Fruit fly (Drosophila melanogaster) whole organism, adult: ENCODE measurements around the gene CG32845.

Experiments
- CG11617 ChIP-seq: fragments of 200-800 bp; sonication (Bioruptor generic); optimal IDR thresholded peaks from 2 replicates; lab custom pipeline; 2017; ENCODE audit warnings: mild to moderate bottlenecking, missing biosample characterization, missing genetic modification reagents, missing genetic modification characterization
- CG12768 ChIP-seq: fragments of 200-800 bp; sonication (Bioruptor generic); optimal IDR thresholded peaks from 2 replicates; lab custom pipeline; 2017; ENCODE audit warnings: missing biosample characterization, missing genetic modification characterization, mild to moderate bottlenecking, moderate library complexity, missing genetic modification reagents
- CG14711 ChIP-seq: fragments of 200-800 bp; sonication (Bioruptor generic); optimal IDR thresholded peaks from 2 replicates; lab custom pipeline; 2018; ENCODE audit warnings: missing biosample characterization, mild to moderate bottlenecking, missing genetic modification characterization, moderate library complexity
- CG1620 ChIP-seq: fragments of 200-800 bp; sonication (Bioruptor generic); optimal IDR thresholded peaks from 2 replicates; lab custom pipeline; 2016; ENCODE audit warnings: missing biosample characterization, missing genetic modification characterization
- CG33017 ChIP-seq: fragments of 200-800 bp; sonication (Bioruptor generic); optimal IDR thresholded peaks from 2 replicates; lab custom pipeline; 2018; ENCODE audit warnings: missing biosample characterization, mild to moderate bottlenecking, missing genetic modification characterization, moderate library complexity
- CG5204 ChIP-seq: fragments of 200-800 bp; sonication (Bioruptor generic); optimal IDR thresholded peaks from 2 replicates; lab custom pipeline; 2016; ENCODE audit warnings: missing biosample characterization, missing genetic modification characterization
- CG7045 ChIP-seq: fragments of 200-800 bp; sonication (Bioruptor generic); optimal IDR thresholded peaks from 2 replicates; lab custom pipeline; 2017; ENCODE audit warnings: missing biosample characterization, mild to moderate bottlenecking, missing genetic modification characterization
- CG7101 ChIP-seq: fragments of 200-800 bp; sonication (Bioruptor generic); optimal IDR thresholded peaks from 2 replicates; lab custom pipeline; 2018; ENCODE audit warnings: missing biosample characterization, mild to moderate bottlenecking, missing genetic modification characterization, moderate library complexity
- Clk ChIP-seq: fragments of 200-800 bp; sonication (Bioruptor generic); optimal IDR thresholded peaks from 2 replicates; lab custom pipeline; 2017; ENCODE audit warnings: missing biosample characterization, missing genetic modification characterization
- Crg-1 ChIP-seq: fragments of 200-800 bp; sonication (Bioruptor generic); optimal IDR thresholded peaks from 2 replicates; lab custom pipeline; 2016; ENCODE audit warnings: missing biosample characterization, missing genetic modification characterization
- Hr96 ChIP-seq: fragments of 200-800 bp; sonication (Bioruptor generic); optimal IDR thresholded peaks from 2 replicates; lab custom pipeline; 2016; ENCODE audit warnings: missing biosample characterization, missing genetic modification characterization
- Mnt ChIP-seq: fragments of 200-800 bp; sonication (Bioruptor generic); optimal IDR thresholded peaks from 2 replicates; lab custom pipeline; 2016; ENCODE audit warnings: missing biosample characterization, mild to moderate bottlenecking, missing genetic modification characterization
- bab1 ChIP-seq: fragments of 200-800 bp; sonication (Bioruptor generic); optimal IDR thresholded peaks from 3 replicates; lab custom pipeline; 2019; ENCODE audit warnings: missing biosample characterization, mild to moderate bottlenecking, missing genetic modification characterization, moderate library complexity
- cic ChIP-seq: fragments of 200-800 bp; sonication (Bioruptor generic); optimal IDR thresholded peaks from 2 replicates; lab custom pipeline; 2017; ENCODE audit warnings: missing biosample characterization, mild to moderate bottlenecking, missing genetic modification characterization, moderate library complexity
- cnc ChIP-seq, 2 experiments: fragments of >200 bp; optimal IDR thresholded peaks; 2 replicates each; lab custom pipeline; 2017
- kay ChIP-seq: fragments of 200-800 bp; sonication (Bioruptor generic); peaks from one replicate; lab custom pipeline; 2016; ENCODE audit warnings: missing biosample characterization, missing genetic modification characterization, borderline replicate concordance
- ovo ChIP-seq: fragments of 200-800 bp; sonication (Bioruptor generic); optimal IDR thresholded peaks from 2 replicates; lab custom pipeline; 2016; ENCODE audit warnings: missing biosample characterization, missing genetic modification characterization
- pad ChIP-seq: fragments of 200-800 bp; sonication (Bioruptor generic); optimal IDR thresholded peaks from 3 replicates; lab custom pipeline; 2017; ENCODE audit warnings: missing biosample characterization, missing genetic modification characterization, mild to moderate bottlenecking, moderate library complexity, missing genetic modification reagents
- tj ChIP-seq: fragments of 200-800 bp; sonication (Bioruptor generic); optimal IDR thresholded peaks from 3 replicates; lab custom pipeline; 2017; ENCODE audit warnings: missing biosample characterization, mild to moderate bottlenecking, missing genetic modification characterization, moderate library complexity
- toe ChIP-seq: fragments of 200-800 bp; sonication (Bioruptor generic); optimal IDR thresholded peaks from 2 replicates; lab custom pipeline; 2016; ENCODE audit warnings: missing biosample characterization, missing genetic modification characterization

The CG32845 gene

DNA sequence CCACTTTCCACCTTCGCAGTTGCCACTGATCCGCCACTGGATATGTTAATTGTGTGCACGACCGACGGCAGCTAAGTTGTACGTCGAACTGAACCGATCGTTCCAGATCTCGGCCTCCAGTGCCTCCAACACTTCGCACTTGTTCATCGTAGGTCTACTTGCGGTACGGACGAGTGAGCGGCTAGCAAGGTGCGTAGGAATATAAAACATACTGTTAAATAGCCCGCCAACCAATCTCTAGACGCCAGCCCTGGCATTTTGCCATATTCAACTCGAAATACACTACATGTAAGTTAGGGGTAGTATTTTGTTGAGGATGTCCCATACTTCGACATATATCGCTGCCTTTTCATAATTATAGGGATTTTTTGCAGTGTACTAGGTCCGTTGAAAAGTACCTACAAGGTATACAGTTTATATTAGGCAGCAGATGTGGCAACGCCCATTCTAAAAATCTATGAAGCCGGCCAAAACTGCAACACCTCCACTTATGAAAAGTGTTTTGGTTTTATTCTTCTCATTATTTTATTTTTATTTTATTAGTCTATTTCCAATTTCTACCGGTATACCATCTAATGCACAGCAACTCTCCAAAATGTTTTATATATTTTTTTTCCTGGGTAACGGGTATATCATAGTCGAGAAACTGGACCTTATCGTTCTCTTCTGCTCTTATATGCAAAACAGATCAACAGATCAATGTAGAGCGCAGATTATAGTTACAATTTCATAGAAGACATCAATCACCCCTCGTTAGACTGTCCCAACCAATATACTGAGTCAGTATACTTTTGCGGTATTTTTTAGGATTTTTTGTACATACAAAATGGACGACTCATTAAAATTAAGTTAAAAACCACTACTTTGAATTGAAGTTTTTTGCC, 49.9 kb downstream of the CG32845 start, which contains the start of the genes pyx and CG33229:
pyx (minus strand) TSS at position 51 of the 884 bp plus-strand sequence.
CG33229 (plus strand) TSS at position 834 of the 884 bp plus-strand sequence.
- TF ChIP-seq Crg-1 (GFP tag; lab: Kevin White, UChicago) (peak; percentile 73), Clk (GFP tag; lab: Kevin White, UChicago) (peak; percentile 40), CG1620 (GFP tag; lab: Kevin White, UChicago) (peak; percentile 75), cic (GFP tag; lab: Kevin White, UChicago) (no peak), tj (peak; percentile 58), CG12768 (peak; percentile 86), CG14711 (tag; lab: Kevin White, UChicago) (peak; percentile 18), Mnt (GFP tag; lab: Kevin White, UChicago) (peak; percentile 52), toe (GFP tag; lab: Kevin White, UChicago) (peak; percentile 91), kay (GFP tag; lab: Kevin White, UChicago) (no peak), Hr96 (peak; percentile 84), pad (GFP tag; lab: Kevin White, UChicago) (peak; percentile 64), CG7045 (peak; percentile 80), CG5204 (GFP tag; lab: Kevin White, UChicago) (no peak), CG33017 (tag; lab: Kevin White, UChicago) (peak; percentile 63), CG11617 (GFP tag; lab: Kevin White, UChicago) (peak; percentile 79), cnc (optimal IDR thresholded peaks at IDR 0.05; lab: Kevin White, UChicago) (no peak), bab1 (GFP tag; lab: Kevin White, UChicago) (peak; percentile 72), CG7101 (tag; lab: Kevin White, UChicago) (peak; percentile 74), ovo (GFP tag; lab: Kevin White, UChicago) (peak; percentile 79)
